Fruit fly (Drosophila melanogaster): Measurements from ENCODE around the gene Gr22a.

Gene Gr22a

DNA sequence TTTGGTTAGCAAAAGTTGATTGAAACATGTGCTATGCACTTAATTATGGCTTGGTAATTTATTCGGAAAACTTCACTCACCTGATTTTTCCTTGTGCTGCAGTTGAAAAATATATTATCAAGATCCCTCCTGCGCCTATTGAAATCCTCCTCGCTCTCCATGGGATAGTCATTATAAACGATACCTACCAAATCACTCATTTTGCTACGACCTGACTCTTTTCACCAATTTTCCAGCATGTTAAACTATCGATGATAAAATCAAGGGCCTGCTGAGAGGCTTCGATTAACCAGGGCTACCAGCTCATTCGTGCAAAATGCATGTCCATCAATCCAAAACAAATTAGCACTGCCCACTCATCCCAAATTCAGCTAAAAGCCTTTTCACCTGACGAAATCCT is 35.9 kb downstream of the Gr22a start, which contains the start of gene CG17650:
TSS of gene CG17650 (minus strand) at position 241 of the 400 bp plus-strand sequence.
- TF ChIP-seq ase (GFP tag; IDR thresholded peaks at IDR 0.05) (no peak), CG15073 (GFP tag; optimal IDR thresholded peaks at IDR 0.05) (no peak), CG12659 (GFP tag; optimal IDR thresholded peaks at IDR 0.05) (no peak), amos (GFP tag; IDR thresholded peaks at IDR 0.05; ENCODE audit: partially characterized antibody) (peak; percentile 29; the same call in 1 of the 2 replicates), Sry-δ (GFP tag; optimal IDR thresholded peaks at IDR 0.05) (peak; percentile 14), BEAF-32 (GFP tag; optimal IDR thresholded peaks at IDR 0.05) (peak; percentile 18), prd (optimal IDR thresholded peaks at IDR 0.05) (no peak), prd (GFP tag; IDR thresholded peaks at IDR 0.05) (no peak), dysf (GFP tag; IDR thresholded peaks at IDR 0.05) (no peak), CG4360 (GFP tag; IDR thresholded peaks at IDR 0.05) (no peak), Neu2 (GFP tag; optimal IDR thresholded peaks at IDR 0.05; ENCODE audit: borderline replicate concordance) (peak; percentile 96), stwl (tag; optimal IDR thresholded peaks at IDR 0.05) (peak; percentile 48)

- TF ChIP-seq C15 (GFP tag; IDR thresholded peaks at IDR 0.05) (no peak), CG30403 (GFP tag; optimal IDR thresholded peaks at IDR 0.05) (no peak), CG1024 (GFP tag; IDR thresholded peaks at IDR 0.05) (no peak), CG7556 (GFP tag; optimal IDR thresholded peaks at IDR 0.05) (no peak), Meics (GFP tag; optimal IDR thresholded peaks at IDR 0.05) (no peak), ATbp (GFP tag; optimal IDR thresholded peaks at IDR 0.05) (no peak), Bteb2 (GFP tag; optimal IDR thresholded peaks at IDR 0.05) (no peak), CG17359 (tag; optimal IDR thresholded peaks at IDR 0.05) (no peak), CG4854 (GFP tag; optimal IDR thresholded peaks at IDR 0.05) (no peak)
Observed at dm6 chr2L:1756351-1756750, 38.4 kb downstream of the Gr22a start, which contains the start of gene Gr22f. Gene Gr22f, minus strand, starts transcription at chr2L:1756451.

DNA sequence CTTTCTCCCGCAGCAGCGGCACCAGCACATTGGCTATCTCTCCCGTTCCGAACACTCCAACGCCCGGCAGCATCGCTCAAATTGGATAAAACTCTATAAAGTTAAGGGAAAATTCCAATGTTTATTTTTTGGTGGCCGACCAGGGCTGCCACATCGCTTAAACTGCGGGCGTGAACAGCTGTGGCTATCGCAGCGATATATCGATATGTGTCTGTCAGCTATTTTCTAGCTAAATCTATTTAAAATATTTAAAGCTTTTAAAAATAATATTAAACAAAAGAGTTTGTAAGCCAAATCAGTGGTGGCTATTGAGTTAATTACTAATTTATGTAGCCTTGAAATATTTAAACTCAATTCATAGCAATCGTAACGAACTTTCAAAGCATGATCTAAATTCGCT is 42.8 kb downstream of the Gr22a start, which contains the start of the genes CG17712 and CG17648:
TSS of gene CG17712 (minus strand) at position 170 of the 400 bp plus-strand sequence.
TSS of gene CG17648 (plus strand) at position 356 of the 400 bp plus-strand sequence.
- TF ChIP-seq stwl (tag; optimal IDR thresholded peaks at IDR 0.05): peak; percentile 86
- no peak for TF ChIP-seq seq (GFP tag; IDR thresholded peaks at IDR 0.05)
- peak; percentile 85 for TF ChIP-seq Scr (GFP tag; IDR thresholded peaks at IDR 0.05; ENCODE audit: partially characterized antibody)
- no peak for TF ChIP-seq CG6854 (GFP tag; optimal IDR thresholded peaks at IDR 0.05)
- peak; percentile 85 for TF ChIP-seq Doc3 (GFP tag; IDR thresholded peaks at IDR 0.05; ENCODE audit: partially characterized antibody)
- peak; percentile 98 for TF ChIP-seq MBD-R2 (GFP tag; IDR thresholded peaks at IDR 0.05)
- TF ChIP-seq Ets97D (GFP tag; optimal IDR thresholded peaks at IDR 0.05): peak; percentile 27
- peak; percentile 82 for TF ChIP-seq CG16813 (GFP tag; IDR thresholded peaks at IDR 0.05; ENCODE audit: partially characterized antibody)
- no peak for TF ChIP-seq CG11247 (GFP tag; IDR thresholded peaks at IDR 0.05)
- TF ChIP-seq CG13894 (tag; optimal IDR thresholded peaks at IDR 0.05): no peak
- TF ChIP-seq YL-1 (GFP tag; optimal IDR thresholded peaks at IDR 0.05): peak; percentile 30
- no peak for TF ChIP-seq nom (GFP tag; optimal IDR thresholded peaks at IDR 0.05)
- TF ChIP-seq trem (tag; optimal IDR thresholded peaks at IDR 0.05): peak; percentile 63
- peak; percentile 80 for TF ChIP-seq sna (GFP tag; IDR thresholded peaks at IDR 0.05; ENCODE audit: partially characterized antibody)
- peak; percentile 51 for TF ChIP-seq CG2129 (GFP tag; IDR thresholded peaks at IDR 0.05; ENCODE audit: partially characterized antibody)
- no peak for TF ChIP-seq CG9727 (GFP tag; optimal IDR thresholded peaks at IDR 0.05)
- no peak for TF ChIP-seq tll (GFP tag; optimal IDR thresholded peaks at IDR 0.05)
- TF ChIP-seq vnd (GFP tag; IDR thresholded peaks at IDR 0.05; ENCODE audit: partially characterized antibody): peak; percentile 79
- 0 out of 2 replicates have a peak, but pooled peaks have one; percentile 16 for TF ChIP-seq vvl (GFP tag; IDR thresholded peaks at IDR 0.05)
- TF ChIP-seq mld (GFP tag; IDR thresholded peaks at IDR 0.05; ENCODE audit: partially characterized antibody): peak; percentile 60; the same call in 1 of the 3 replicates
- TF ChIP-seq inv (GFP tag; IDR thresholded peaks at IDR 0.05; ENCODE audit: partially characterized antibody): peak; percentile 65
- TF ChIP-seq amos (GFP tag; IDR thresholded peaks at IDR 0.05; ENCODE audit: partially characterized antibody): peak; percentile 88
- TF ChIP-seq CG15011 (GFP tag; optimal IDR thresholded peaks at IDR 0.05): no peak
- peak; percentile 44 for TF ChIP-seq Dp (GFP tag; optimal IDR thresholded peaks at IDR 0.05)
- no peak for TF ChIP-seq CG4404 (GFP tag; IDR thresholded peaks at IDR 0.05)
- peak; percentile 70 for TF ChIP-seq ato (GFP tag; IDR thresholded peaks at IDR 0.05; ENCODE audit: partially characterized antibody)
- TF ChIP-seq HLH4C (GFP tag; IDR thresholded peaks at IDR 0.05; ENCODE audit: partially characterized antibody): peak; percentile 74

Data from whole organism, embryonic.